Fruit fly (Drosophila melanogaster) whole organism, embryonic: ENCODE measurements around the gene odd.

Experiments
- BEAF-32 ChIP-seq: fragments of 200-800 bp; sonication (Bioruptor generic); optimal IDR thresholded peaks from 3 replicates; lab custom pipeline; 2017; ENCODE audit warnings: missing biosample characterization, missing genetic modification characterization, mild to moderate bottlenecking, moderate library complexity, missing genetic modification reagents
- Bgb ChIP-seq: fragments of 200-800 bp; sonication (Bioruptor generic); IDR thresholded peaks from 2 replicates; pipeline ENCODE4 v1.3.6; 2022; ENCODE audit warnings: missing biosample characterization, missing genetic modification characterization; ENCODE audit not compliant: partially characterized antibody
- CG11560 ChIP-seq: fragments of 200-800 bp; sonication (Bioruptor generic); IDR thresholded peaks from 3 replicates; pipeline ENCODE4 v1.3.6; 2022; ENCODE audit warnings: missing biosample characterization, missing genetic modification characterization
- CG12299 ChIP-seq: fragments of 200-800 bp; sonication (Bioruptor generic); optimal IDR thresholded peaks from 2 replicates; lab custom pipeline; 2018; ENCODE audit warnings: missing biosample characterization, mild to moderate bottlenecking, missing genetic modification characterization
- CG13287 ChIP-seq: fragments of 200-800 bp; sonication (Bioruptor generic); IDR thresholded peaks from 2 replicates; pipeline ENCODE4 v1.3.6; 2022; ENCODE audit warnings: missing biosample characterization, missing genetic modification characterization; ENCODE audit not compliant: partially characterized antibody
- CG1602 ChIP-seq: fragments of 200-800 bp; sonication (Bioruptor generic); optimal IDR thresholded peaks from 3 replicates; lab custom pipeline; 2016; ENCODE audit warnings: missing biosample characterization, missing genetic modification characterization
- CG30403 ChIP-seq: fragments of 200-800 bp; sonication (Bioruptor generic); optimal IDR thresholded peaks from 3 replicates; lab custom pipeline; 2016; ENCODE audit warnings: missing biosample characterization, missing genetic modification characterization
- CG34224 ChIP-seq: fragments of 200-800 bp; sonication (Bioruptor generic); IDR thresholded peaks from 3 replicates; pipeline ENCODE4 v1.3.6; 2022; ENCODE audit warnings: missing biosample characterization, missing genetic modification characterization; ENCODE audit not compliant: partially characterized antibody
- CG6791 ChIP-seq: fragments of 200-800 bp; sonication (Bioruptor generic); IDR thresholded peaks from 3 replicates; pipeline ENCODE4 v1.3.6; 2022; ENCODE audit warnings: missing biosample characterization, missing genetic modification characterization; ENCODE audit not compliant: partially characterized antibody
- CG7963 ChIP-seq: fragments of 200-800 bp; sonication (Bioruptor generic); IDR thresholded peaks from 3 replicates; pipeline ENCODE4 v1.3.6; 2022; ENCODE audit warnings: missing biosample characterization, missing genetic modification characterization; ENCODE audit not compliant: partially characterized antibody
- CG8290 ChIP-seq, 3 experiments: fragments of 200-800 bp; sonication (Bioruptor generic); optimal IDR thresholded peaks; 2 replicates each; lab custom pipeline; 2016 to 2019; ENCODE audit warnings: missing biosample characterization in 3 of 3, missing genetic modification characterization in 3 of 3, mild to moderate bottlenecking in 2 of 3, moderate library complexity in 1 of 3
- Deaf1 ChIP-seq: fragments of 200-800 bp; optimal IDR thresholded peaks from 3 replicates; lab custom pipeline; 2019; ENCODE audit warnings: missing biosample characterization, mild to moderate bottlenecking, missing genetic modification characterization, moderate library complexity
- Dll ChIP-seq: fragments of 200-800 bp; sonication (Bioruptor generic); IDR thresholded peaks from 4 replicates; pipeline ENCODE4 v1.3.6; 2022; ENCODE audit warnings: missing biosample characterization, missing genetic modification characterization; ENCODE audit not compliant: partially characterized antibody
- Doc3 ChIP-seq: fragments of 200-800 bp; sonication (Bioruptor generic); IDR thresholded peaks from 3 replicates; pipeline ENCODE4 v1.3.6; 2022; ENCODE audit warnings: missing biosample characterization, missing genetic modification characterization; ENCODE audit not compliant: partially characterized antibody
- Dref ChIP-seq: fragments of 200-800 bp; sonication (Bioruptor generic); IDR thresholded peaks from 2 replicates; pipeline ENCODE4 v1.3.6; 2022; ENCODE audit warnings: missing biosample characterization, missing genetic modification characterization
- HHEX ChIP-seq: fragments of 200-800 bp; sonication (Bioruptor generic); optimal IDR thresholded peaks from 3 replicates; lab custom pipeline; 2017; ENCODE audit warnings: missing biosample characterization, mild to moderate bottlenecking, missing genetic modification characterization, missing genetic modification reagents
- HLH4C ChIP-seq: fragments of 200-800 bp; sonication (Bioruptor generic); IDR thresholded peaks from 3 replicates; pipeline ENCODE4 v1.3.6; 2022; ENCODE audit warnings: missing biosample characterization, missing genetic modification characterization; ENCODE audit not compliant: partially characterized antibody
- HLH54F ChIP-seq: fragments of 200-800 bp; sonication (Bioruptor generic); optimal IDR thresholded peaks from 3 replicates; lab custom pipeline; 2016; ENCODE audit warnings: missing biosample characterization, missing genetic modification characterization
- Med ChIP-seq: fragments of 200-800 bp; sonication (Bioruptor generic); peaks from one replicate; lab custom pipeline; 2016; ENCODE audit warnings: missing biosample characterization, missing genetic modification characterization, mild to moderate bottlenecking, inconsistent platforms, moderate library complexity
- Nf-YB ChIP-seq: fragments of 200-800 bp; sonication (Bioruptor generic); optimal IDR thresholded peaks from 3 replicates; lab custom pipeline; 2019; ENCODE audit warnings: missing biosample characterization, mild to moderate bottlenecking, missing genetic modification characterization, moderate library complexity
- Nf-YC ChIP-seq: fragments of 200-800 bp; optimal IDR thresholded peaks from 3 replicates; lab custom pipeline; 2019; ENCODE audit warnings: missing biosample characterization, mild to moderate bottlenecking, missing genetic modification characterization, moderate library complexity
- Opbp ChIP-seq: fragments of 200-800 bp; sonication (Bioruptor generic); IDR thresholded peaks from 3 replicates; pipeline ENCODE4 v1.3.6; 2022; ENCODE audit warnings: missing biosample characterization, missing genetic modification characterization; ENCODE audit not compliant: partially characterized antibody
- Rfx ChIP-seq: fragments of 200-800 bp; sonication (Bioruptor generic); IDR thresholded peaks from 2 replicates; pipeline ENCODE4 v1.3.6; 2022; ENCODE audit warnings: missing biosample characterization, missing genetic modification characterization
- Scr ChIP-seq: fragments of 200-800 bp; sonication (Bioruptor generic); IDR thresholded peaks from 2 replicates; pipeline ENCODE4 v1.3.6; 2022; ENCODE audit warnings: missing biosample characterization, missing genetic modification characterization; ENCODE audit not compliant: partially characterized antibody
- amos ChIP-seq: fragments of 200-800 bp; sonication (Bioruptor generic); IDR thresholded peaks from 2 replicates; pipeline ENCODE4 v1.3.6; 2022; ENCODE audit warnings: missing biosample characterization, missing genetic modification characterization; ENCODE audit not compliant: partially characterized antibody
- bbx ChIP-seq: fragments of 200-800 bp; sonication (Bioruptor generic); IDR thresholded peaks from 2 replicates; pipeline ENCODE4 v1.3.6; 2022; ENCODE audit warnings: missing biosample characterization, missing genetic modification characterization; ENCODE audit not compliant: partially characterized antibody
- chinmo ChIP-seq: fragments of 200-800 bp; sonication (Bioruptor generic); IDR thresholded peaks from 4 replicates; pipeline ENCODE4 v1.3.6; 2022; ENCODE audit warnings: missing biosample characterization, missing genetic modification characterization; ENCODE audit not compliant: partially characterized antibody
- croc ChIP-seq: fragments of 200-800 bp; sonication (Bioruptor generic); conservative IDR thresholded peaks from 3 replicates; pipeline ENCODE4 v1.3.6; 2022; ENCODE audit warnings: missing biosample characterization, missing genetic modification characterization
- danr ChIP-seq: fragments of 200-800 bp; sonication (Bioruptor generic); IDR thresholded peaks from 2 replicates; pipeline ENCODE4 v1.3.6; 2022; ENCODE audit warnings: missing biosample characterization, missing genetic modification characterization
- hbn ChIP-seq: fragments of 200-800 bp; sonication (Bioruptor generic); IDR thresholded peaks from 2 replicates; pipeline ENCODE4 v1.3.6; 2022; ENCODE audit warnings: missing biosample characterization, missing genetic modification characterization; ENCODE audit not compliant: partially characterized antibody
- ken ChIP-seq: fragments of 200-800 bp; sonication (Bioruptor generic); IDR thresholded peaks from 3 replicates; pipeline ENCODE4 v1.3.6; 2022; ENCODE audit warnings: missing biosample characterization, missing genetic modification characterization
- lbe ChIP-seq: fragments of 200-800 bp; sonication (Bioruptor generic); optimal IDR thresholded peaks from 2 replicates; lab custom pipeline; 2016; ENCODE audit warnings: missing biosample characterization, mild to moderate bottlenecking, missing genetic modification characterization
- nerfin-2 ChIP-seq: fragments of 200-800 bp; sonication (Bioruptor generic); IDR thresholded peaks from 2 replicates; pipeline ENCODE4 v1.3.6; 2022; ENCODE audit warnings: missing biosample characterization, missing genetic modification characterization; ENCODE audit not compliant: partially characterized antibody
- pfk ChIP-seq: fragments of 200-800 bp; sonication (Bioruptor generic); optimal IDR thresholded peaks from 2 replicates; lab custom pipeline; 2018; ENCODE audit warnings: missing biosample characterization, mild to moderate bottlenecking, missing genetic modification characterization, moderate library complexity
- pho ChIP-seq: fragments of 200-800 bp; sonication (Bioruptor generic); optimal IDR thresholded peaks from 2 replicates; lab custom pipeline; 2016; ENCODE audit warnings: missing biosample characterization, missing genetic modification characterization
- pzg ChIP-seq: fragments of 200-800 bp; sonication (Bioruptor generic); optimal IDR thresholded peaks from 3 replicates; lab custom pipeline; 2018; ENCODE audit warnings: missing biosample characterization, mild to moderate bottlenecking, missing genetic modification characterization, moderate library complexity
- row ChIP-seq: fragments of 200-800 bp; sonication (Bioruptor generic); IDR thresholded peaks from 3 replicates; pipeline ENCODE4 v1.3.6; 2022; ENCODE audit warnings: missing biosample characterization, missing genetic modification characterization
- schlank ChIP-seq: fragments of 200-800 bp; sonication (Bioruptor generic); optimal IDR thresholded peaks from 2 replicates; lab custom pipeline; 2018; ENCODE audit warnings: missing biosample characterization, mild to moderate bottlenecking, missing genetic modification characterization
- sd ChIP-seq: fragments of 200-800 bp; sonication (Bioruptor generic); optimal IDR thresholded peaks from 3 replicates; lab custom pipeline; 2018; ENCODE audit warnings: missing biosample characterization, mild to moderate bottlenecking, missing genetic modification characterization, moderate library complexity
- sna ChIP-seq: fragments of 200-800 bp; sonication (Bioruptor generic); IDR thresholded peaks from 2 replicates; pipeline ENCODE4 v1.3.6; 2022; ENCODE audit warnings: missing biosample characterization, missing genetic modification characterization; ENCODE audit not compliant: partially characterized antibody
- stwl ChIP-seq: fragments of 200-800 bp; sonication (Bioruptor generic); optimal IDR thresholded peaks from 3 replicates; lab custom pipeline; 2018; ENCODE audit warnings: missing biosample characterization, mild to moderate bottlenecking, missing genetic modification characterization, moderate library complexity
- unc-4 ChIP-seq: fragments of 200-800 bp; sonication (Bioruptor generic); IDR thresholded peaks from 2 replicates; pipeline ENCODE4 v1.3.6; 2022; ENCODE audit warnings: missing biosample characterization, missing genetic modification characterization; ENCODE audit not compliant: partially characterized antibody
- unpg ChIP-seq: fragments of 200-800 bp; sonication (Bioruptor generic); optimal IDR thresholded peaks from 3 replicates; lab custom pipeline; 2018; ENCODE audit warnings: missing biosample characterization, mild to moderate bottlenecking, missing genetic modification characterization, moderate library complexity
- vnd ChIP-seq: fragments of 200-800 bp; sonication (Bioruptor generic); IDR thresholded peaks from 3 replicates; pipeline ENCODE4 v1.3.6; 2022; ENCODE audit warnings: missing biosample characterization, missing genetic modification characterization; ENCODE audit not compliant: partially characterized antibody

The odd gene

DNA sequence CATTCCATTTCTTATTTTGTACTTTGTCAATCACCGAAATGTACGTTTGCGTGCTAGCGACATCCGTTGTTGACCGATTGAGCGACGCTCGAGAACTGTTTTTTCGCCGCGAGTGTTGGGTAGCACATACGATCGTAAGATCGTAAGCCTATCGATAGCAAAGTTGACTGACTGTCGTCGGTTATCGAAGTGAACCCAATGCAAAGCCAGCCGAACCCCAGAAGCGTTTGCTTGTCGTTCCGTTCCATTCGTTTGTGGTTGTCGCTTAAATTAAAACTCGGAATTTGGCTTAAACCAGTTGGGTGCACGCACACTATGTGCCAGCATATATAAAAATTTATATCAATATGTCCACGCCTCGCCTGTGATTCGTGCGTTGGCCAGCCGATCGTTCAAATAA is 39.5 kb upstream of the odd start:
- 0 out of 2 replicates have a peak, but pooled peaks have one; percentile 18 for TF ChIP-seq nerfin-2 (GFP tag; lab: Robert Waterston, UW)
- peak; percentile 64; the same call in 2 of the 3 replicates for TF ChIP-seq CG6791
- TF ChIP-seq danr (GFP tag; lab: Robert Waterston, UW): no peak
- peak; percentile 53; the same call in 3 of the 4 replicates for TF ChIP-seq Dll (GFP tag; lab: Robert Waterston, UW)
- peak; percentile 73 for TF ChIP-seq CG34224 (GFP tag; lab: Robert Waterston, UW)
- no peak for TF ChIP-seq CG30403 (GFP tag; lab: Kevin White, UChicago)
- no peak for TF ChIP-seq lbe (GFP tag; lab: Kevin White, UChicago)
- TF ChIP-seq BEAF-32 (GFP tag; lab: Kevin White, UChicago): peak; percentile 29
- TF ChIP-seq schlank (tag; lab: Kevin White, UChicago): no peak
- TF ChIP-seq Nf-YB (GFP tag; lab: Kevin White, UChicago): peak; percentile 43
- no peak for TF ChIP-seq CG8290 (GFP tag; optimal IDR thresholded peaks at IDR 0.05; lab: Kevin White, UChicago)
- TF ChIP-seq CG8290 (tag; optimal IDR thresholded peaks at IDR 0.05; lab: Kevin White, UChicago): peak in 1 of 2 experiments; percentile 20
- 0 out of 2 replicates have a peak, but pooled peaks have one; percentile 26 for TF ChIP-seq sna (GFP tag; lab: Robert Waterston, UW)
- no peak for TF ChIP-seq croc (GFP tag; lab: Robert Waterston, UW)
- TF ChIP-seq CG11560 (tag; lab: Robert Waterston, UW): no peak
- TF ChIP-seq pfk: peak; percentile 36
- TF ChIP-seq pzg (GFP tag; lab: Kevin White, UChicago): peak; percentile 1
- no peak for TF ChIP-seq ken (GFP tag; lab: Robert Waterston, UW)
- peak; percentile 38 for TF ChIP-seq Nf-YC
- no peak for TF ChIP-seq CG1602
- peak; percentile 78 for TF ChIP-seq Med (GFP tag; lab: Kevin White, UChicago)
- no peak for TF ChIP-seq HLH54F (GFP tag; lab: Kevin White, UChicago)
- TF ChIP-seq Bgb (GFP tag; lab: Robert Waterston, UW): peak; percentile 66
- TF ChIP-seq Rfx (GFP tag; lab: Robert Waterston, UW): peak; percentile 11; the same call in 1 of the 2 replicates
- 0 out of 3 replicates have a peak, but pooled peaks have one; percentile 45 for TF ChIP-seq Opbp (GFP tag; lab: Robert Waterston, UW)
- TF ChIP-seq CG13287 (GFP tag; lab: Robert Waterston, UW): peak; percentile 80
- peak; percentile 50; the same call in 1 of the 3 replicates for TF ChIP-seq Doc3 (GFP tag; lab: Robert Waterston, UW)
- no peak for TF ChIP-seq pho (GFP tag; lab: Kevin White, UChicago)
- TF ChIP-seq unc-4 (GFP tag; lab: Robert Waterston, UW): peak; percentile 60
- peak; percentile 76; the same call in 2 of the 4 replicates for TF ChIP-seq chinmo
- peak; percentile 54 for TF ChIP-seq sd (tag; lab: Kevin White, UChicago)
- peak; percentile 62 for TF ChIP-seq Dref (GFP tag; lab: Robert Waterston, UW)
- TF ChIP-seq bbx (GFP tag; lab: Robert Waterston, UW): peak; percentile 65
- TF ChIP-seq HLH4C: peak; percentile 56; the same call in 2 of the 3 replicates
- peak; percentile 65 for TF ChIP-seq Deaf1 (tag; lab: Kevin White, UChicago)
- TF ChIP-seq HHEX: no peak
- peak; percentile 47 for TF ChIP-seq stwl
- peak; percentile 13; the same call in 1 of the 3 replicates for TF ChIP-seq row (GFP tag; lab: Robert Waterston, UW)
- TF ChIP-seq amos (GFP tag; lab: Robert Waterston, UW): peak; percentile 54; the same call in 1 of the 2 replicates
- TF ChIP-seq hbn (GFP tag; lab: Robert Waterston, UW): peak; percentile 52
- TF ChIP-seq unpg (GFP tag; lab: Kevin White, UChicago): no peak
- no peak for TF ChIP-seq CG12299 (tag; lab: Kevin White, UChicago)
- 0 out of 3 replicates have a peak, but pooled peaks have one; percentile 11 for TF ChIP-seq vnd (GFP tag; lab: Robert Waterston, UW)
- peak; percentile 56 for TF ChIP-seq Scr
- TF ChIP-seq CG7963 (GFP tag; lab: Robert Waterston, UW): peak; percentile 30; the same call in 1 of the 3 replicates
